Worm (Caenorhabditis elegans): ENCODE results near the gene T13F3.6.

The T13F3.6 gene

ce11 chrV:16302439-16302838, 31.4 kb upstream of the T13F3.6 start, which contains the start of the genes C31A11.13 and oac-6:
Gene C31A11.13, minus strand, starts transcription at chrV:16302551.
Gene oac-6, plus strand, starts transcription at chrV:16302717.
- no peak for TF ChIP-seq tra-1 (GFP tag; IDR thresholded peaks at IDR 0.05)
- peak in 1 of 2 experiments; percentile 65 for TF ChIP-seq unc-62 (GFP tag; optimal IDR thresholded peaks at IDR 0.05 in 1 of 2)
- TF ChIP-seq unc-62 (tag; optimal IDR thresholded peaks at IDR 0.05): no peak
- TF ChIP-seq ztf-7 (tag; optimal IDR thresholded peaks at IDR 0.05): no peak
- TF ChIP-seq pqm-1 (tag; optimal IDR thresholded peaks at IDR 0.05): peak; percentile 37
- no peak for TF ChIP-seq daf-16 (GFP tag; optimal IDR thresholded peaks at IDR 0.05)
- TF ChIP-seq daf-16 (tag; optimal IDR thresholded peaks at IDR 0.05): peak; percentile 9
- TF ChIP-seq nhr-28 (tag; optimal IDR thresholded peaks at IDR 0.05): peak; percentile 27

ce11 chrV:16300276-16300675, 29.3 kb upstream of the T13F3.6 start, which contains the start of gene srbc-82:
Gene srbc-82, plus strand, starts transcription at chrV:16300576.
- no peak for TF ChIP-seq nhr-77 (tag; optimal IDR thresholded peaks at IDR 0.05)
- no peak for TF ChIP-seq Y75B8A.6 (GFP tag; IDR thresholded peaks at IDR 0.05)
- TF ChIP-seq gei-8 (GFP tag; optimal IDR thresholded peaks at IDR 0.05): no peak
- no peak for TF ChIP-seq ama-1 (optimal IDR thresholded peaks at IDR 0.05)
- TF ChIP-seq daf-16 (GFP tag; optimal IDR thresholded peaks at IDR 0.05): no peak
- TF ChIP-seq daf-16 (tag; optimal IDR thresholded peaks at IDR 0.05): no peak
- no peak for TF ChIP-seq ceh-20 (GFP tag; IDR thresholded peaks at IDR 0.05)
- TF ChIP-seq F37D6.2 (tag; optimal IDR thresholded peaks at IDR 0.05): no peak
- no peak for TF ChIP-seq Y5F2A.4 (GFP tag; optimal IDR thresholded peaks at IDR 0.05)
- TF ChIP-seq nhr-28 (tag; optimal IDR thresholded peaks at IDR 0.05): no peak
- TF ChIP-seq unc-39 (tag; optimal IDR thresholded peaks at IDR 0.05): no peak
- no peak for TF ChIP-seq nhr-11 (tag; optimal IDR thresholded peaks at IDR 0.05)
- TF ChIP-seq cey-2 (tag; optimal IDR thresholded peaks at IDR 0.05; ENCODE audit: borderline replicate concordance, insufficient read depth): no peak
- TF ChIP-seq aly-2 (tag; optimal IDR thresholded peaks at IDR 0.05): no peak
- TF ChIP-seq zfp-3 (GFP tag; conservative IDR thresholded peaks at IDR 0.05): no peak
- no peak for TF ChIP-seq daf-12 (tag; optimal IDR thresholded peaks at IDR 0.05)
- no peak for TF ChIP-seq dpl-1 (GFP tag; optimal IDR thresholded peaks at IDR 0.05)

- no peak for TF ChIP-seq F49E8.2 (tag; optimal IDR thresholded peaks at IDR 0.05; ENCODE audit: borderline replicate concordance)
- no peak for TF ChIP-seq madf-5 (GFP tag; IDR thresholded peaks at IDR 0.05)
- no peak for TF ChIP-seq nhr-42 (GFP tag; IDR thresholded peaks at IDR 0.05)
- no peak for TF ChIP-seq nhr-102 (tag; optimal IDR thresholded peaks at IDR 0.05)
- TF ChIP-seq tag-97 (GFP tag; IDR thresholded peaks at IDR 0.05): no peak
- TF ChIP-seq T20F7.1 (GFP tag; optimal IDR thresholded peaks at IDR 0.05): no peak
- TF ChIP-seq ceh-20 (GFP tag; IDR thresholded peaks at IDR 0.05): no peak
- TF ChIP-seq dve-1 (tag; optimal IDR thresholded peaks at IDR 0.05; ENCODE audit: insufficient read depth): no peak
- TF ChIP-seq mxl-3 (GFP tag; optimal IDR thresholded peaks at IDR 0.05): no peak
- TF ChIP-seq snpc-1.2 (GFP tag; IDR thresholded peaks at IDR 0.05): no peak
- TF ChIP-seq Y48G9A.11 (GFP tag; IDR thresholded peaks at IDR 0.05): no peak
- TF ChIP-seq mxl-2 (GFP tag; conservative IDR thresholded peaks at IDR 0.05): no peak
Measured at ce11 chrV:16299834-16300233, 28.8 kb upstream of the T13F3.6 start.

ce11 chrV:16298669-16299068, 27.6 kb upstream of the T13F3.6 start, which contains the start of gene srbc-84:
Gene srbc-84, plus strand, starts transcription at chrV:16298969.
- TF ChIP-seq Y48G9A.11 (GFP tag; IDR thresholded peaks at IDR 0.05): no peak
- TF ChIP-seq R02D3.7 (tag; optimal IDR thresholded peaks at IDR 0.05): no peak
- no peak for TF ChIP-seq fkh-10 (GFP tag; optimal IDR thresholded peaks at IDR 0.05)
- no peak for TF ChIP-seq lin-38 (GFP tag; IDR thresholded peaks at IDR 0.05)
- no peak for TF ChIP-seq rbr-2 (tag; optimal IDR thresholded peaks at IDR 0.05)
